Fruit fly (Drosophila melanogaster) whole organism, pupa: ENCODE results near the gene CG31248.

Source experiments
- CG10348 ChIP-seq: fragments of 200-800 bp; sonication (Bioruptor generic); IDR thresholded peaks from 2 replicates; pipeline ENCODE4 v1.3.6; 2022; ENCODE audit warnings: missing biosample characterization, missing genetic modification characterization
- CG12605 ChIP-seq: fragments of 200-800 bp; sonication (Bioruptor generic); IDR thresholded peaks from 2 replicates; pipeline ENCODE4 v1.3.6; 2022; ENCODE audit warnings: missing biosample characterization, missing genetic modification characterization
- CG13204 ChIP-seq: fragments of 200-800 bp; sonication (Bioruptor generic); optimal IDR thresholded peaks from 2 replicates; lab custom pipeline; 2018; ENCODE audit warnings: missing biosample characterization, mild to moderate bottlenecking, missing genetic modification characterization, moderate library complexity
- CG14655 ChIP-seq: fragments of 200-800 bp; sonication (Bioruptor generic); optimal IDR thresholded peaks from 3 replicates; lab custom pipeline; 2017; ENCODE audit warnings: mild to moderate bottlenecking, missing biosample characterization, missing genetic modification reagents, missing genetic modification characterization
- CG15710 ChIP-seq: fragments of 200-800 bp; sonication (Bioruptor generic); optimal IDR thresholded peaks from 2 replicates; lab custom pipeline; 2018; ENCODE audit warnings: missing biosample characterization, mild to moderate bottlenecking, missing genetic modification characterization, moderate library complexity
- CG17806 ChIP-seq: fragments of 200-800 bp; sonication (Bioruptor generic); optimal IDR thresholded peaks from 2 replicates; lab custom pipeline; 2018; ENCODE audit warnings: missing biosample characterization, mild to moderate bottlenecking, missing genetic modification characterization, moderate library complexity
- CG32121 ChIP-seq: fragments of 200-800 bp; sonication (Bioruptor generic); IDR thresholded peaks from 2 replicates; pipeline ENCODE4 v1.3.6; 2022; ENCODE audit warnings: missing biosample characterization, missing genetic modification characterization
- CG34367 ChIP-seq: fragments of 200-800 bp; sonication (Bioruptor generic); optimal IDR thresholded peaks from 2 replicates; lab custom pipeline; 2018; ENCODE audit warnings: missing biosample characterization, mild to moderate bottlenecking, missing genetic modification characterization
- CG4496 ChIP-seq: fragments of 200-800 bp; sonication (Bioruptor generic); IDR thresholded peaks from 3 replicates; pipeline ENCODE4 v1.3.6; 2022; ENCODE audit warnings: missing biosample characterization, missing genetic modification characterization
- CG8159 ChIP-seq: fragments of 200-800 bp; sonication (Bioruptor generic); optimal IDR thresholded peaks from 3 replicates; lab custom pipeline; 2018; ENCODE audit warnings: missing biosample characterization, mild to moderate bottlenecking, missing genetic modification characterization, moderate library complexity
- CG8301 ChIP-seq: fragments of 200-800 bp; sonication (Bioruptor generic); optimal IDR thresholded peaks from 2 replicates; lab custom pipeline; 2018; ENCODE audit warnings: missing biosample characterization, mild to moderate bottlenecking, missing genetic modification characterization
- CG9948 ChIP-seq: fragments of 200-800 bp; sonication (Bioruptor generic); optimal IDR thresholded peaks from 2 replicates; lab custom pipeline; 2018; ENCODE audit warnings: missing biosample characterization, mild to moderate bottlenecking, missing genetic modification characterization, moderate library complexity
- D1 ChIP-seq: fragments of 200-800 bp; sonication (Bioruptor generic); optimal IDR thresholded peaks from 2 replicates; lab custom pipeline; 2018; ENCODE audit warnings: missing biosample characterization, mild to moderate bottlenecking, missing genetic modification characterization, moderate library complexity
- EcR ChIP-seq: fragments of 200-800 bp; sonication (Bioruptor generic); optimal IDR thresholded peaks from 3 replicates; lab custom pipeline; 2019; ENCODE audit warnings: missing biosample characterization, missing genetic modification characterization, mild to moderate bottlenecking, moderate library complexity, missing genetic modification reagents
- Ets98B ChIP-seq: fragments of 200-800 bp; sonication (Bioruptor generic); IDR thresholded peaks from 2 replicates; pipeline ENCODE4 v1.3.6; 2022; ENCODE audit warnings: missing biosample characterization, missing genetic modification characterization
- Pif1A ChIP-seq: fragments of 200-800 bp; sonication (Bioruptor generic); optimal IDR thresholded peaks from 3 replicates; lab custom pipeline; 2016; ENCODE audit warnings: missing biosample characterization, missing genetic modification characterization
- Pif1B ChIP-seq: fragments of 200-800 bp; sonication (Bioruptor generic); optimal IDR thresholded peaks from 3 replicates; lab custom pipeline; 2016; ENCODE audit warnings: missing biosample characterization, missing genetic modification characterization
- Snoo ChIP-seq: fragments of 200-800 bp; sonication (Bioruptor generic); optimal IDR thresholded peaks from 3 replicates; lab custom pipeline; 2017; ENCODE audit warnings: missing biosample characterization, mild to moderate bottlenecking, missing genetic modification characterization, inconsistent platforms
- fd96Ca ChIP-seq: fragments of 200-800 bp; sonication (Bioruptor generic); IDR thresholded peaks from 3 replicates; pipeline ENCODE4 v1.3.6; 2022; ENCODE audit warnings: missing biosample characterization, missing genetic modification characterization
- gl ChIP-seq: fragments of 200-800 bp; sonication (Bioruptor generic); optimal IDR thresholded peaks from 2 replicates; lab custom pipeline; 2018; ENCODE audit warnings: missing biosample characterization, mild to moderate bottlenecking, missing genetic modification characterization
- rn ChIP-seq: fragments of 200-800 bp; sonication (Bioruptor generic); IDR thresholded peaks from 2 replicates; pipeline ENCODE4 v1.3.6; 2022; ENCODE audit warnings: missing biosample characterization, missing genetic modification characterization

The CG31248 gene

dm6 chr3R:7150544-7151406 lies 21.7 kb downstream of the CG31248 start, which contains the start of the genes gfzf and Sas-4:
Gene gfzf, minus strand, starts transcription at chr3R:7150968.
Gene Sas-4, plus strand, starts transcription at chr3R:7151367.
- TF ChIP-seq CG12605 (0 out of 2 replicates have a peak, but pooled peaks have one; percentile 8), EcR (GFP tag; lab: Kevin White, UChicago) (no peak), CG15710 (tag; lab: Kevin White, UChicago) (peak; percentile 62), Ets98B (GFP tag; lab: Robert Waterston, UW) (peak; percentile 29; the same call in 1 of the 2 replicates), Pif1B (GFP tag; lab: Kevin White, UChicago) (no peak), Snoo (peak; percentile 62), CG10348 (GFP tag; lab: Robert Waterston, UW) (no peak), D1 (tag; lab: Kevin White, UChicago) (no peak), fd96Ca (GFP tag; lab: Robert Waterston, UW) (peak; percentile 84), CG13204 (GFP tag; lab: Kevin White, UChicago) (no peak), CG4496 (GFP tag; lab: Robert Waterston, UW) (peak; percentile 64; the same call in 2 of the 3 replicates), CG34367 (tag; lab: Kevin White, UChicago) (peak; percentile 51), CG8301 (tag; lab: Kevin White, UChicago) (no peak), CG9948 (peak; percentile 39), CG17806 (tag; lab: Kevin White, UChicago) (peak; percentile 50), Pif1A (GFP tag; lab: Kevin White, UChicago) (no peak), gl (tag; lab: Kevin White, UChicago) (no peak), rn (peak; percentile 43; the same call in 1 of the 2 replicates)

dm6 chr3R:7154586-7155357 lies 25.7 kb downstream of the CG31248 start, which contains the start of gene MAGE:
Gene MAGE, minus strand, starts transcription at chr3R:7155180.
- TF ChIP-seq Ets98B (GFP tag; lab: Robert Waterston, UW): no peak
- TF ChIP-seq, all 21 proteins: peak for 0

- TF ChIP-seq Snoo (no peak), CG12605 (no peak), CG10348 (GFP tag; lab: Robert Waterston, UW) (no peak), CG8301 (tag; lab: Kevin White, UChicago) (no peak), CG4496 (GFP tag; lab: Robert Waterston, UW) (no peak), CG17806 (tag; lab: Kevin White, UChicago) (no peak), CG8159 (tag; lab: Kevin White, UChicago) (no peak), CG34367 (tag; lab: Kevin White, UChicago) (no peak), rn (no peak)
- TF ChIP-seq, all 21 proteins: peak for 0
Observed at dm6 chr3R:7157102-7157501, 28.0 kb downstream of the CG31248 start.

dm6 chr3R:7159615-7160014 lies 30.5 kb downstream of the CG31248 start:
- no peak for TF ChIP-seq CG4496 (GFP tag; lab: Robert Waterston, UW)
- no peak for TF ChIP-seq rn
- no peak for TF ChIP-seq CG10348 (GFP tag; lab: Robert Waterston, UW)
- TF ChIP-seq CG8301 (tag; lab: Kevin White, UChicago): no peak
- no peak for TF ChIP-seq CG14655 (GFP tag; lab: Kevin White, UChicago)
- no peak for TF ChIP-seq CG34367 (tag; lab: Kevin White, UChicago)
- no peak for TF ChIP-seq CG13204 (GFP tag; lab: Kevin White, UChicago)
- peak; percentile 9 for TF ChIP-seq EcR (GFP tag; lab: Kevin White, UChicago)
- TF ChIP-seq CG15710 (tag; lab: Kevin White, UChicago): no peak
- no peak for TF ChIP-seq Ets98B (GFP tag; lab: Robert Waterston, UW)
- peak; percentile 0 for TF ChIP-seq Snoo
- TF ChIP-seq D1 (tag; lab: Kevin White, UChicago): no peak
- no peak for TF ChIP-seq CG8159 (tag; lab: Kevin White, UChicago)
- TF ChIP-seq Pif1A (GFP tag; lab: Kevin White, UChicago): no peak
- TF ChIP-seq CG17806 (tag; lab: Kevin White, UChicago): no peak
- no peak for TF ChIP-seq gl (tag; lab: Kevin White, UChicago)
- no peak for TF ChIP-seq CG32121 (GFP tag; lab: Robert Waterston, UW)
- TF ChIP-seq CG9948: no peak
- TF ChIP-seq fd96Ca (GFP tag; lab: Robert Waterston, UW): no peak
- TF ChIP-seq CG12605: no peak
- TF ChIP-seq Pif1B (GFP tag; lab: Kevin White, UChicago): peak; percentile 13
- TF ChIP-seq, all 21 proteins: peak for 3
